Worm (Caenorhabditis elegans) whole organism, L2 larva: ENCODE results near the gene F47G9.4.

Experiments used
- blmp-1 ChIP-seq: sonication (generic microtip); optimal IDR thresholded peaks from 2 replicates; lab custom pipeline; 2017; ENCODE audit warnings: missing genetic modification characterization, mild to moderate bottlenecking, missing compliant biosample characterization, antibody characterized with exemption, moderate library complexity; ENCODE audit not compliant: insufficient read depth
- fos-1 ChIP-seq: fragments of 150-350 bp; optimal IDR thresholded peaks from 2 replicates; lab custom pipeline; 2014; ENCODE audit warnings: missing biosample characterization, missing genetic modification characterization
- lsy-2 ChIP-seq, 2 experiments: fragments of 150-350 bp in 1 of 2; sonication (generic microtip) in 1 of 2; optimal IDR thresholded peaks; 2 replicates each; lab custom pipeline; 2014 to 2017; ENCODE audit warnings: missing biosample characterization in 2 of 2, missing genetic modification characterization in 2 of 2
- nhr-12 ChIP-seq: fragments of 150-350 bp; optimal IDR thresholded peaks from 2 replicates; lab custom pipeline; 2014; ENCODE audit warnings: missing biosample characterization, missing genetic modification characterization
- nhr-23 ChIP-seq: fragments of 150-350 bp; optimal IDR thresholded peaks from 2 replicates; lab custom pipeline; 2014; ENCODE audit warnings: missing biosample characterization, missing genetic modification reagents, missing genetic modification characterization
- nhr-25 ChIP-seq: fragments of 150-350 bp; sonication (generic microtip); optimal IDR thresholded peaks from 3 replicates; lab custom pipeline; 2014; ENCODE audit warnings: missing biosample characterization, missing genetic modification characterization
- nhr-77 ChIP-seq: fragments of 150-350 bp; optimal IDR thresholded peaks from 2 replicates; lab custom pipeline; 2014; ENCODE audit warnings: missing biosample characterization, missing genetic modification characterization
- sem-4 ChIP-seq: fragments of 150-350 bp; optimal IDR thresholded peaks from 2 replicates; lab custom pipeline; 2014; ENCODE audit warnings: missing biosample characterization, missing genetic modification reagents, missing genetic modification characterization
- snpc-4 ChIP-seq: fragments of 150-350 bp; optimal IDR thresholded peaks from 2 replicates; lab custom pipeline; 2014; ENCODE audit warnings: missing biosample characterization, missing genetic modification characterization
- zag-1 ChIP-seq: fragments of 150-350 bp; optimal IDR thresholded peaks from 2 replicates; lab custom pipeline; 2014; ENCODE audit warnings: missing biosample characterization, missing genetic modification characterization
- ztf-1 ChIP-seq: fragments of 200-800 bp; sonication (Bioruptor generic); conservative IDR thresholded peaks from 2 replicates; pipeline ENCODE4 v1.3.6; 2022; ENCODE audit warnings: missing genetic modification characterization, missing compliant biosample characterization
- ztf-11 ChIP-seq: sonication (generic microtip); optimal IDR thresholded peaks from 2 replicates; lab custom pipeline; 2017; ENCODE audit warnings: missing biosample characterization, missing genetic modification characterization

ce11 chrV:11294393-11294792, 27.2 kb downstream of the F47G9.4 start, which contains the start of gene T03F7.6:
- no peak for TF ChIP-seq fos-1 (tag; lab: Kevin White, UChicago)
- TF ChIP-seq nhr-25 (tag; lab: Kevin White, UChicago): no peak
- no peak for TF ChIP-seq nhr-77
- no peak for TF ChIP-seq ztf-1 (GFP tag; lab: Robert Waterston, UW)
- TF ChIP-seq lsy-2 (tag; optimal IDR thresholded peaks at IDR 0.05; lab: Kevin White, UChicago): no peak
- TF ChIP-seq nhr-12 (tag; lab: Kevin White, UChicago): no peak
- no peak for TF ChIP-seq sem-4 (tag; lab: Kevin White, UChicago)
- no peak for TF ChIP-seq ztf-11
- TF ChIP-seq snpc-4: no peak
- no peak for TF ChIP-seq blmp-1
- TF ChIP-seq zag-1 (tag; lab: Kevin White, UChicago): no peak
- TF ChIP-seq nhr-23 (tag; lab: Kevin White, UChicago): no peak
